Worm (Caenorhabditis elegans) whole organism, L1 larva: Measurements from ENCODE around the gene fbxa-1.

ENCODE experiments used
- C16A3.4 ChIP-seq: fragments of 150-350 bp; optimal IDR thresholded peaks from 2 replicates; lab custom pipeline; 2014; ENCODE audit warnings: missing biosample characterization, missing genetic modification characterization
- alr-1 ChIP-seq: fragments of 200-800 bp; sonication (Bioruptor generic); optimal IDR thresholded peaks from 2 replicates; lab custom pipeline; 2018; ENCODE audit warnings: borderline replicate concordance, mild to moderate bottlenecking, missing genetic modification characterization, missing compliant biosample characterization
- blmp-1 ChIP-seq: fragments of 150-350 bp; optimal IDR thresholded peaks from 2 replicates; lab custom pipeline; 2014; ENCODE audit warnings: missing biosample characterization, missing genetic modification characterization
- ceh-82 ChIP-seq, 3 experiments: fragments of 150-350 bp in 1 of 3; sonication (generic microtip) in 2 of 3; optimal IDR thresholded peaks; 2 replicates each; lab custom pipeline; 2014 to 2017; ENCODE audit warnings: missing biosample characterization in 3 of 3, missing genetic modification characterization in 3 of 3
- ces-1 ChIP-seq: fragments of 150-350 bp; optimal IDR thresholded peaks from 2 replicates; lab custom pipeline; 2014; ENCODE audit warnings: missing biosample characterization, missing genetic modification reagents, missing genetic modification characterization
- dpl-1 ChIP-seq, 3 experiments: fragments of 150-350 bp in 2 of 3; sonication (generic microtip) in 1 of 3; optimal IDR thresholded peaks; 2 replicates each; lab custom pipeline; 2014 to 2017; ENCODE audit warnings: missing biosample characterization in 3 of 3, missing genetic modification characterization in 3 of 3, missing genetic modification reagents in 3 of 3
- dsc-1 ChIP-seq: sonication (generic microtip); optimal IDR thresholded peaks from 2 replicates; lab custom pipeline; 2016; ENCODE audit warnings: mild to moderate bottlenecking, missing genetic modification characterization, missing compliant biosample characterization
- efl-1 ChIP-seq, 4 experiments: fragments of 150-350 bp; optimal IDR thresholded peaks in 3 of 4; peaks in 1 of 4; 1 replicate in 1 of 4; 2 replicates in 3 of 4; lab custom pipeline; 2014; ENCODE audit warnings: missing biosample characterization in 2 of 4, missing genetic modification characterization in 2 of 4, missing genetic modification reagents in 2 of 4
- efl-3 ChIP-seq: fragments of 200-800 bp; sonication (Bioruptor generic); optimal IDR thresholded peaks from 2 replicates; lab custom pipeline; 2018; ENCODE audit warnings: mild to moderate bottlenecking, missing genetic modification characterization, missing compliant biosample characterization
- egl-13 ChIP-seq: sonication (generic microtip); optimal IDR thresholded peaks from 2 replicates; lab custom pipeline; 2016; ENCODE audit warnings: missing genotype, missing genetic modification reagents, missing genetic modification characterization, missing compliant biosample characterization
- egl-27 ChIP-seq, 2 experiments: fragments of 150-350 bp in 1 of 2; sonication (generic microtip); optimal IDR thresholded peaks; 3 replicates each; lab custom pipeline; 2017 to 2018; ENCODE audit warnings: missing biosample characterization in 2 of 2, missing genetic modification characterization in 2 of 2, missing genetic modification reagents in 2 of 2
- elt-2 ChIP-seq: sonication (generic microtip); optimal IDR thresholded peaks from 2 replicates; lab custom pipeline; 2016; ENCODE audit warnings: missing genetic modification characterization, mild to moderate bottlenecking, inconsistent platforms, missing compliant biosample characterization, missing genetic modification reagents
- fkh-4 ChIP-seq: sonication (generic microtip); optimal IDR thresholded peaks from 2 replicates; lab custom pipeline; 2016; ENCODE audit warnings: missing compliant biosample characterization, missing genetic modification characterization, borderline replicate concordance
- fkh-8 ChIP-seq: sonication (generic microtip); optimal IDR thresholded peaks from 2 replicates; lab custom pipeline; 2016; ENCODE audit warnings: mild to moderate bottlenecking, missing genetic modification characterization, missing compliant biosample characterization
- hpl-2 ChIP-seq: fragments of 150-350 bp; optimal IDR thresholded peaks from 2 replicates; lab custom pipeline; 2014; ENCODE audit warnings: missing biosample characterization, missing genetic modification reagents, missing genetic modification characterization
- jun-1 ChIP-seq: fragments of 150-350 bp; optimal IDR thresholded peaks from 2 replicates; lab custom pipeline; 2014; ENCODE audit warnings: missing biosample characterization, missing genetic modification reagents, missing genetic modification characterization
- lin-13 ChIP-seq: fragments of 150-350 bp; optimal IDR thresholded peaks from 2 replicates; lab custom pipeline; 2014; ENCODE audit warnings: missing biosample characterization, missing genetic modification reagents, missing genetic modification characterization
- lin-15B ChIP-seq: fragments of 150-350 bp; sonication (generic microtip); optimal IDR thresholded peaks from 3 replicates; lab custom pipeline; 2014; ENCODE audit warnings: missing biosample characterization, missing genetic modification characterization
- lin-35 ChIP-seq, 2 experiments: fragments of 150-350 bp; optimal IDR thresholded peaks; 2 replicates each; lab custom pipeline; 2014; ENCODE audit warnings: missing biosample characterization in 2 of 2, missing genetic modification characterization in 2 of 2, missing genetic modification reagents in 2 of 2
- lsy-2 ChIP-seq, 2 experiments: fragments of 150-350 bp; optimal IDR thresholded peaks; 2 replicates each; lab custom pipeline; 2014; ENCODE audit warnings: missing biosample characterization in 2 of 2, missing genetic modification characterization in 2 of 2
- mab-9 ChIP-seq: fragments of 200-800 bp; sonication (Bioruptor generic); IDR thresholded peaks from 2 replicates; pipeline ENCODE4 v1.3.6; 2022; ENCODE audit warnings: missing genetic modification reagents, missing genetic modification characterization, missing compliant biosample characterization
- mdl-1 ChIP-seq, 2 experiments: fragments of 150-350 bp; optimal IDR thresholded peaks; 2 replicates each; lab custom pipeline; 2014 to 2017; ENCODE audit warnings: missing biosample characterization in 2 of 2, missing genetic modification characterization in 2 of 2, inconsistent platforms in 1 of 2
- nhr-20 ChIP-seq: sonication (generic microtip); optimal IDR thresholded peaks from 2 replicates; lab custom pipeline; 2016; ENCODE audit warnings: mild to moderate bottlenecking, missing genetic modification characterization, missing compliant biosample characterization
- nhr-76 ChIP-seq: sonication (generic microtip); optimal IDR thresholded peaks from 2 replicates; lab custom pipeline; 2017; ENCODE audit warnings: missing biosample characterization, missing genetic modification characterization
- nhr-77 ChIP-seq: fragments of 150-350 bp; optimal IDR thresholded peaks from 2 replicates; lab custom pipeline; 2014; ENCODE audit warnings: missing biosample characterization, missing genetic modification characterization
- nhr-85 ChIP-seq: sonication (generic microtip); peaks from one replicate; lab custom pipeline; 2016; ENCODE audit warnings: missing genetic modification characterization, inconsistent platforms, missing compliant biosample characterization
- nhr-90 ChIP-seq: sonication (generic microtip); optimal IDR thresholded peaks from 2 replicates; lab custom pipeline; 2016; ENCODE audit warnings: mild to moderate bottlenecking, missing genetic modification characterization, missing compliant biosample characterization; ENCODE audit not compliant: poor library complexity
- pqm-1 ChIP-seq: sonication (generic microtip); optimal IDR thresholded peaks from 3 replicates; lab custom pipeline; 2017; ENCODE audit warnings: missing biosample characterization, missing genetic modification characterization
- rnt-1 ChIP-seq: sonication (generic microtip); optimal IDR thresholded peaks from 2 replicates; lab custom pipeline; 2016; ENCODE audit warnings: mild to moderate bottlenecking, missing genetic modification characterization, moderate library complexity, missing compliant biosample characterization
- skn-1 ChIP-seq: fragments of 150-350 bp; optimal IDR thresholded peaks from 2 replicates; lab custom pipeline; 2014; ENCODE audit warnings: missing biosample characterization, missing genetic modification characterization
- snpc-4 ChIP-seq: fragments of 150-350 bp; optimal IDR thresholded peaks from 2 replicates; lab custom pipeline; 2014; ENCODE audit warnings: missing biosample characterization, missing genetic modification characterization
- snu-23 ChIP-seq: sonication (generic microtip); optimal IDR thresholded peaks from 2 replicates; lab custom pipeline; 2016; ENCODE audit warnings: missing genetic modification characterization, missing compliant biosample characterization
- sup-37 ChIP-seq: fragments of 200-800 bp; sonication (Bioruptor generic); optimal IDR thresholded peaks from 2 replicates; lab custom pipeline; 2018; ENCODE audit warnings: mild to moderate bottlenecking, missing genetic modification characterization, missing compliant biosample characterization
- swsn-7 ChIP-seq: sonication (generic microtip); optimal IDR thresholded peaks from 2 replicates; lab custom pipeline; 2016; ENCODE audit warnings: missing genetic modification characterization, missing compliant biosample characterization
- tbx-2 ChIP-seq: sonication (generic microtip); optimal IDR thresholded peaks from 2 replicates; lab custom pipeline; 2016; ENCODE audit warnings: missing genetic modification characterization, missing compliant biosample characterization
- tlp-1 ChIP-seq: fragments of 150-350 bp; optimal IDR thresholded peaks from 2 replicates; lab custom pipeline; 2014; ENCODE audit warnings: missing biosample characterization, missing genetic modification characterization
- unc-62 ChIP-seq: fragments of 150-350 bp; optimal IDR thresholded peaks from 2 replicates; lab custom pipeline; 2014; ENCODE audit warnings: missing biosample characterization, missing genetic modification reagents, missing genetic modification characterization
- unc-86 ChIP-seq: sonication (generic microtip); optimal IDR thresholded peaks from 2 replicates; lab custom pipeline; 2016; ENCODE audit warnings: missing genetic modification characterization, missing compliant biosample characterization
- ztf-11 ChIP-seq, 2 experiments: sonication (generic microtip); optimal IDR thresholded peaks; 2 replicates each; lab custom pipeline; 2016 to 2017; ENCODE audit warnings: missing genetic modification characterization in 2 of 2, missing biosample characterization in 1 of 2, missing compliant biosample characterization in 1 of 2

Gene fbxa-1

DNA sequence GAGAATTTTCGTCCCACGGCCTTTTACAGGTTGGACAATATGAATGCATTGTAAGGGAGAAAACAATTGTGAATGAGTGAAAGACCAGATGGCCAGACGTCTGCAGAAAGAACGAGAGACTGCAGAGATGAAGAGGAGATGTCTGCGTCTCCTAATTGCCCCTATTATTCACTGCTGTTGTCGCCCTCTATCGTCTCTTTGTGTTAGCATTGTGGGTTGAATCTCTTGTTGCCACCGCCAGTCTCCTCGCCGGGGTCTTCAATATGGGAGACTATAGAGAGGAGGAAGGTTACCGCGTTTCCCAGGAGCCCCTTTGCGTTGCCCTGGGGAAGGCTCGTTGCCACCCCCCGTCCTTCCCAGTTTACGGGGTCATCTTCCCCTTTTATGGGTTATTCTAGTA is 3.1 kb downstream of the fbxa-1 start, which contains the start of gene Y54F10BM.9:
Gene Y54F10BM.9, minus strand, starts transcription at position 61 of the 400 bp plus-strand sequence.
- TF ChIP-seq mdl-1 (tag; optimal IDR thresholded peaks at IDR 0.05; lab: Kevin White, UChicago) (no peak), rnt-1 (tag; lab: Kevin White, UChicago) (peak; percentile 53), lin-13 (GFP tag; lab: Kevin White, UChicago) (no peak), alr-1 (tag; lab: Kevin White, UChicago) (no peak), fkh-8 (tag; lab: Kevin White, UChicago) (peak; percentile 1), ceh-82 (tag; optimal IDR thresholded peaks at IDR 0.05; lab: Kevin White, UChicago) (peak in 2 of 3 experiments; percentile 29 to 46), dsc-1 (tag; lab: Kevin White, UChicago) (peak; percentile 23), ces-1 (GFP tag; lab: Kevin White, UChicago) (no peak), C16A3.4 (tag; lab: Kevin White, UChicago) (no peak), unc-86 (no peak), lsy-2 (tag; optimal IDR thresholded peaks at IDR 0.05; lab: Kevin White, UChicago) (peak; percentile 36 to 52), ztf-11 (tag; optimal IDR thresholded peaks at IDR 0.05; lab: Kevin White, UChicago) (no peak), pqm-1 (no peak), nhr-20 (tag; lab: Kevin White, UChicago) (peak; percentile 12), lin-15B (tag; lab: Kevin White, UChicago) (no peak), dpl-1 (GFP tag; optimal IDR thresholded peaks at IDR 0.05; lab: Kevin White, UChicago) (peak; percentile 6 to 15 (median 10)), tlp-1 (no peak), sup-37 (GFP tag; lab: Kevin White, UChicago) (no peak), nhr-76 (no peak), egl-13 (no peak), snu-23 (GFP tag; lab: Kevin White, UChicago) (peak; percentile 58), hpl-2 (no peak), efl-3 (GFP tag; lab: Kevin White, UChicago) (no peak), lin-35 (GFP tag; optimal IDR thresholded peaks at IDR 0.05; lab: Kevin White, UChicago) (peak; percentile 20 to 55), skn-1 (tag; lab: Kevin White, UChicago) (no peak), swsn-7 (tag; lab: Kevin White, UChicago) (peak; percentile 24), blmp-1 (tag; lab: Kevin White, UChicago) (peak; percentile 8), snpc-4 (tag; lab: Kevin White, UChicago) (no peak), efl-1 (optimal IDR thresholded peaks at IDR 0.05; lab: Kevin White, UChicago) (peak; percentile 76 to 82), efl-1 (GFP tag; optimal IDR thresholded peaks at IDR 0.05 in 1 of 2; lab: Kevin White, UChicago) (peak; percentile 43 to 95), tbx-2 (tag; lab: Kevin White, UChicago) (peak; percentile 13), nhr-77 (tag; lab: Kevin White, UChicago) (no peak)

DNA sequence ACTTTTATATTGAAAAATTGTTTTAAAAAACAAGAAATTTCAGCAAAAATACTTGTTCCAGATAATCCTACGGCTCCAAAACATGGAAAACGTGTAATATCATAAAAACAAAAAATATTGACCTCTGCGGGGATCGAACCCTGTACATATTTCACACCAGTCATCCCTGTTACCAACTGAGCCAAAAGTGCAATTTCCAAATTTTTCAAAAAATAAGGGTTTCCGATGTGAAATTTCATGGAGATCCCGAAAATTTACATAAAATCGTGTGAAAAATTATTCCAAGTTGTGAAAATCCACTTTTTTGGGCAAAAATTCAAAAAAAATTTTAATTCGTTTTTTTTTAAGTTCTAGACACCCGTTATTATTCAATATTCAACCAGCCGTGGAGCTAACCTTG is 3.8 kb downstream of the fbxa-1 start:
- TF ChIP-seq nhr-90 (tag; lab: Kevin White, UChicago) (no peak), ztf-11 (tag; optimal IDR thresholded peaks at IDR 0.05; lab: Kevin White, UChicago) (no peak), efl-1 (optimal IDR thresholded peaks at IDR 0.05; lab: Kevin White, UChicago) (no peak), efl-1 (GFP tag; optimal IDR thresholded peaks at IDR 0.05 in 1 of 2; lab: Kevin White, UChicago) (peak in 1 of 2 experiments; percentile 26)

DNA sequence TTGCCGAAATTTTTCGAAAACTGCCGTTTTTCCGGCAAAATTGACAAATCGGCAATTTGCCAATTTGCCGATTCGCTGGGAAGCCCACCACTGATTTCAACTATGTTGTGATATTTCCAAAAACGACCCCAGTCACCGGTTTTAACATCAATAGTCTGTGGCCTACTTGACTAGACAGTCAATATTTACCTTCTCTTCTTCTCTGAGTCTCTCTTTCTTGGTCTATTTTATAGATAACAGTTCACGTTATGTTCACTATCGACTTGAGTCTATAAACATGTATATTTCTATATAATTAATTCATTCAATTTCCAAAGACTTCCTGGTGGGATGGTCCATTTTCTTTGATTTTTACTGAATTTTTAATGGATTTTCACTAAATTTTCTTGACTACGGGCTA is 13.2 kb downstream of the fbxa-1 start:
- TF ChIP-seq nhr-76, result no peak
- TF ChIP-seq lin-35 (GFP tag; optimal IDR thresholded peaks at IDR 0.05; lab: Kevin White, UChicago), result peak in 1 of 2 experiments; percentile 8
- TF ChIP-seq mdl-1 (tag; optimal IDR thresholded peaks at IDR 0.05; lab: Kevin White, UChicago), result no peak
- no peak for TF ChIP-seq sup-37 (GFP tag; lab: Kevin White, UChicago)
- TF ChIP-seq ces-1 (GFP tag; lab: Kevin White, UChicago), result no peak
- TF ChIP-seq nhr-85 (tag; lab: Kevin White, UChicago), result no peak
- TF ChIP-seq jun-1 (tag; lab: Kevin White, UChicago), result no peak
- TF ChIP-seq efl-1 (optimal IDR thresholded peaks at IDR 0.05; lab: Kevin White, UChicago), result no peak
- TF ChIP-seq efl-1 (GFP tag; optimal IDR thresholded peaks at IDR 0.05 in 1 of 2; lab: Kevin White, UChicago), result peak in 1 of 2 experiments; percentile 80
- no peak for TF ChIP-seq mab-9 (GFP tag; lab: Robert Waterston, UW)

DNA sequence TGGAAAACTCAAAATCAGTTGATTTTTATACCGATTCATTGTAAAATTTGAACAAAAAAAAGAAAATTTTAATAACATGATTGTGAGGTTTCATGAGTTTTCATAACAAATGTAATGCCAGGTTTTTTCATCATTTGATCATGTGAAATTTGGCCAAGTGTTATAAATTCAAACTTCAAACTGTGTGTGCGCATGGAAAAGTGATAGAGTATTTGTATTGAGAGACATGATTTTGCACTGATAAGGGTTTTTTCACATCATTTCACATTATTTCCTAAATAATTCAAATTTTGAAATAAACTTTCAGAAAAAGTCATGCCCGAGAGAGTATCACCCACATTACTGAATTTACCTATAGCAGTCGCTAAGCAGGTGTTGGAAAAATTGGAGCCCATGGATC is 16.8 kb downstream of the fbxa-1 start, which contains the start of gene fbxa-219:
Gene fbxa-219, plus strand, starts transcription at position 277 of the 400 bp plus-strand sequence.
- TF ChIP-seq egl-27 (tag; optimal IDR thresholded peaks at IDR 0.05; lab: Kevin White, UChicago) (no peak), elt-2 (tag; lab: Kevin White, UChicago) (peak; percentile 32), unc-62 (GFP tag; lab: Kevin White, UChicago) (no peak), lin-13 (GFP tag; lab: Kevin White, UChicago) (no peak), tbx-2 (tag; lab: Kevin White, UChicago) (no peak), fkh-4 (no peak), jun-1 (tag; lab: Kevin White, UChicago) (no peak), lin-35 (GFP tag; optimal IDR thresholded peaks at IDR 0.05; lab: Kevin White, UChicago) (peak in 1 of 2 experiments; percentile 45)
- TF ChIP-seq, all 84 proteins: peak for 2
